Fruit fly (Drosophila melanogaster): ENCODE measurements around the gene CG34126.

The CG34126 gene

DNA sequence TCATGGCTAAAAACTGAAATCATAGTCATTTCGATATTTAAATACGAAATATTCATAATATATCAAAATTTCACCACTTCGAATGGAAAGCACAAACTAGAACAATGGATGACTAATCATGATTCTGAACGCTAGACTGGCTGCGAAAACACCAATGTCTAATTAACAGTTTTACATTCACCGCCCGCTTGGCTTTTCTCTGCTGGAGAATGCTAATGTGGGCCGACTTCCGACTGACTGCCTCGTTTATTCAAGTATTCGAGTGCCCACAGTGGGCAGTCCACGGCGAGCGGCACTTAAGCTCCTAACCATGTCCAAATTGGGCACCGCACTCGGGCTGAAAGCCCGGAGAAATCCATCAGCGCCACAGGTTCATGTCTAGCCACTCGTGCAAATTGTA is 20.6 kb downstream of the CG34126 start:
- TF ChIP-seq svp (GFP tag) (peak; percentile 52), Eip78C (GFP tag) (peak; percentile 21), CG6276 (GFP tag; optimal IDR thresholded peaks at IDR 0.05) (no peak)

DNA sequence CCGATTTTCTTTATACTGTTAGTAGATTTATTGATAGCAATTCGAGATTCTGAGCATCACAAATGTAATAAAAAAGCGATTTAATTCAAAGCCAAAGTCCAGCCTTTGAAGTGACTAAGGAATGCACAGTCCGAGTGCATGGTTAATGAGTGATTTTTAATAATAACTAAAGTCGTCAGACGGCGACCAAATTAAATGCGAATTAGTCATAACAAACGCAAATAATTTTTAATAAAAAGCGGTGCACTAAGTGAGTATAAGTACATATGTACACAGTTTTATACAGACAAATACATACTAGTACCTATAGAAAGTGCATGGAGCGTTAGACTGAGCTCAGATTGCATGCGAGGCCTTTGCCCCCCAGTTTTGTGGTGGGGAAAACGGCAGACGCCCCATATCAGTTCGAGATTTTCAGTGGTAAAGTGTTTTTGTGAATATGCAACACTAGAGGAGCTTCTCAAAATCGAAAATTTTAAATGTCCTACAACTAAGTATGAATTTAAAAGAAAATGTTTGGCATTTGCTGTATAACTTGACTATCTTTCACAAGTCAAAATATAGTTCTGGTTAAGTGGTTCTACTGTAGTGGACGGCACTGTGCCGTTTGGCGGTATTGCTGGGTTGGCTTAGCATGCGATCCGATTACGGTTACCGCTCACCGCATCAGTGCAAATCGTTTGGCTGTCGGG is 21.4 kb downstream of the CG34126 start:
- no peak for TF ChIP-seq Ets21C (GFP tag; optimal IDR thresholded peaks at IDR 0.05)
- peak; percentile 2 for TF ChIP-seq topi (GFP tag; optimal IDR thresholded peaks at IDR 0.05)
- no peak for TF ChIP-seq CG8319 (GFP tag; optimal IDR thresholded peaks at IDR 0.05)
- peak; percentile 82 for TF ChIP-seq CG8119 (GFP tag; IDR thresholded peaks at IDR 0.05)
- peak; percentile 27; the same call in 1 of the 2 replicates for TF ChIP-seq Gug (GFP tag; IDR thresholded peaks at IDR 0.05)
- TF ChIP-seq CG15336 (GFP tag; IDR thresholded peaks at IDR 0.05), result peak; percentile 82
- TF ChIP-seq CG6808 (GFP tag; optimal IDR thresholded peaks at IDR 0.05), result no peak
- TF ChIP-seq cyc (GFP tag; optimal IDR thresholded peaks at IDR 0.05), result peak; percentile 10
- peak; percentile 45 for TF ChIP-seq dac (GFP tag; optimal IDR thresholded peaks at IDR 0.05)
- TF ChIP-seq Ets96B (tag; optimal IDR thresholded peaks at IDR 0.05), result peak; percentile 13
- TF ChIP-seq fkh (GFP tag; optimal IDR thresholded peaks at IDR 0.05), result no peak
- TF ChIP-seq CG6854 (GFP tag; optimal IDR thresholded peaks at IDR 0.05), result no peak
- peak; percentile 37 for TF ChIP-seq achi (GFP tag; optimal IDR thresholded peaks at IDR 0.05)
- TF ChIP-seq lz (GFP tag; optimal IDR thresholded peaks at IDR 0.05), result peak; percentile 42
- TF ChIP-seq CG10631 (GFP tag; optimal IDR thresholded peaks at IDR 0.05), result peak; percentile 15
- TF ChIP-seq Lpt (GFP tag; optimal IDR thresholded peaks at IDR 0.05), result peak; percentile 43
- TF ChIP-seq Hr4 (GFP tag; optimal IDR thresholded peaks at IDR 0.05), result peak; percentile 83
- TF ChIP-seq Met (GFP tag; optimal IDR thresholded peaks at IDR 0.05), result peak; percentile 17
- peak; percentile 37 for TF ChIP-seq net (GFP tag; optimal IDR thresholded peaks at IDR 0.05)
- TF ChIP-seq Sox102F (GFP tag; optimal IDR thresholded peaks at IDR 0.05), result no peak
- peak; percentile 47 for TF ChIP-seq pdm3 (GFP tag; optimal IDR thresholded peaks at IDR 0.05)
- TF ChIP-seq eg (GFP tag; IDR thresholded peaks at IDR 0.05), result peak; percentile 83
- no peak for TF ChIP-seq CG11902 (GFP tag; optimal IDR thresholded peaks at IDR 0.05)
- TF ChIP-seq CG6792 (GFP tag; optimal IDR thresholded peaks at IDR 0.05), result peak; percentile 9
- TF ChIP-seq CG4318 (GFP tag; optimal IDR thresholded peaks at IDR 0.05), result peak; percentile 67
- TF ChIP-seq CG3919 (GFP tag; optimal IDR thresholded peaks at IDR 0.05), result peak; percentile 34
- TF ChIP-seq CG3032 (tag; optimal IDR thresholded peaks at IDR 0.05), result no peak
- TF ChIP-seq Sox14 (GFP tag; optimal IDR thresholded peaks at IDR 0.05), result peak; percentile 39
- TF ChIP-seq CG1621 (tag; optimal IDR thresholded peaks at IDR 0.05), result no peak
- no peak for TF ChIP-seq ss (GFP tag; optimal IDR thresholded peaks at IDR 0.05)
- no peak for TF ChIP-seq salr (GFP tag; optimal IDR thresholded peaks at IDR 0.05)
- no peak for TF ChIP-seq spab (GFP tag; optimal IDR thresholded peaks at IDR 0.05)
- TF ChIP-seq CG8632 (GFP tag; optimal IDR thresholded peaks at IDR 0.05), result no peak
- TF ChIP-seq CG10669 (GFP tag; optimal IDR thresholded peaks at IDR 0.05), result no peak
- peak; percentile 54 for TF ChIP-seq OdsH (GFP tag; optimal IDR thresholded peaks at IDR 0.05)
- no peak for TF ChIP-seq Blimp-1 (GFP tag; optimal IDR thresholded peaks at IDR 0.05)
- TF ChIP-seq Eip75B (GFP tag; optimal IDR thresholded peaks at IDR 0.05), result no peak
- TF ChIP-seq CG11762 (GFP tag; optimal IDR thresholded peaks at IDR 0.05; ENCODE audit: insufficient read depth), result no peak
- TF ChIP-seq dsx (GFP tag; optimal IDR thresholded peaks at IDR 0.05; ENCODE audit: poor library complexity, severe bottlenecking), result no peak
- TF ChIP-seq Hr38 (GFP tag; optimal IDR thresholded peaks at IDR 0.05), result no peak
- TF ChIP-seq acj6 (GFP tag; optimal IDR thresholded peaks at IDR 0.05), result peak; percentile 29
- no peak for TF ChIP-seq fd59A (GFP tag; optimal IDR thresholded peaks at IDR 0.05)
- peak; percentile 45 for TF ChIP-seq vri (GFP tag; optimal IDR thresholded peaks at IDR 0.05)
- TF ChIP-seq CG16779 (tag; optimal IDR thresholded peaks at IDR 0.05), result no peak
- TF ChIP-seq CG11294 (GFP tag; IDR thresholded peaks at IDR 0.05), result peak; percentile 49; the same call in 1 of the 2 replicates
- TF ChIP-seq esn (GFP tag; optimal IDR thresholded peaks at IDR 0.05), result peak; percentile 41

Measured in whole organism, prepupa.